Worm (Caenorhabditis elegans) whole organism, mixed stage, embryonic: ENCODE data around the gene F46B3.15.

Experiments
- nhr-28 ChIP-seq: fragments of 150-350 bp; optimal IDR thresholded peaks from 2 replicates; lab custom pipeline; 2014; ENCODE audit warnings: missing biosample characterization, missing genetic modification characterization
- sptf-1 ChIP-seq: sonication (generic microtip); optimal IDR thresholded peaks from 2 replicates; lab custom pipeline; 2017; ENCODE audit warnings: mild to moderate bottlenecking, missing genetic modification characterization, moderate library complexity, missing compliant biosample characterization
- unc-39 ChIP-seq: fragments of 150-350 bp; optimal IDR thresholded peaks from 2 replicates; lab custom pipeline; 2014; ENCODE audit warnings: missing biosample characterization, missing genetic modification characterization

DNA sequence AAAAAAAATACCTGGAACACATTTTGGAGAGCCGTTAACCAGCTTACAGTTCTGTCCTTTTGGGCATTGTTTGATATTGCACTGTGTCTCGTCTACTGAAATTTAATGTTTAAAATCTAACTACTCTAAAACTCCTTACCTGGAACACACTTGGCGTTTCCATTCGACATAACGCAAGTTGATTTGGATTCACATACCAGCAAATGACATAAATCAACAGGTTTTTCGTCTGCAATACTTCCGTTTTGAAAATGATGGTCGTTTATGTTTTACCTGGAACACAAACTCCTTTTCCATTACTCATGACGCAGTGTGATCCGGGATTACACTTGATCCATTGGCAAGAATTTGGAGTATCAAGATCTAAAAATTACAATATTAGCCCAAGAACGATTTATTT, 8.3 kb downstream of the F46B3.15 start:
- TF ChIP-seq nhr-28 (tag; lab: Kevin White, UChicago) (no peak), sptf-1 (tag; lab: Kevin White, UChicago) (no peak), unc-39 (tag; lab: Kevin White, UChicago) (no peak)
